Worm (Caenorhabditis elegans) whole organism, L1 larva: ENCODE results near the gene F41E6.8.

Source experiments
- C04F5.9 ChIP-seq: sonication (generic microtip); optimal IDR thresholded peaks from 2 replicates; lab custom pipeline; 2016; ENCODE audit warnings: missing genetic modification characterization, missing compliant biosample characterization
- C16A3.4 ChIP-seq: fragments of 150-350 bp; optimal IDR thresholded peaks from 2 replicates; lab custom pipeline; 2014; ENCODE audit warnings: missing biosample characterization, missing genetic modification characterization
- C34B4.2 ChIP-seq: sonication (generic microtip); optimal IDR thresholded peaks from 2 replicates; lab custom pipeline; 2017; ENCODE audit warnings: mild to moderate bottlenecking, missing genetic modification characterization, missing compliant biosample characterization
- F16B12.6 ChIP-seq: fragments of 150-350 bp; optimal IDR thresholded peaks from 2 replicates; lab custom pipeline; 2014; ENCODE audit warnings: missing biosample characterization, missing genetic modification characterization
- blmp-1 ChIP-seq: fragments of 150-350 bp; optimal IDR thresholded peaks from 2 replicates; lab custom pipeline; 2014; ENCODE audit warnings: missing biosample characterization, missing genetic modification characterization
- ceh-8 ChIP-seq: fragments of 200-800 bp; sonication (Bioruptor generic); optimal IDR thresholded peaks from 2 replicates; lab custom pipeline; 2018; ENCODE audit warnings: mild to moderate bottlenecking, missing genetic modification characterization, moderate library complexity, missing compliant biosample characterization
- ceh-88 ChIP-seq: fragments of 200-800 bp; sonication (Bioruptor generic); IDR thresholded peaks from 2 replicates; pipeline ENCODE4 v1.3.6; 2022; ENCODE audit warnings: missing genetic modification characterization, missing compliant biosample characterization
- ces-1 ChIP-seq: fragments of 150-350 bp; optimal IDR thresholded peaks from 2 replicates; lab custom pipeline; 2014; ENCODE audit warnings: missing biosample characterization, missing genetic modification reagents, missing genetic modification characterization
- dpl-1 ChIP-seq, 3 experiments: fragments of 150-350 bp in 2 of 3; sonication (generic microtip) in 1 of 3; optimal IDR thresholded peaks; 2 replicates each; lab custom pipeline; 2014 to 2017; ENCODE audit warnings: missing biosample characterization in 3 of 3, missing genetic modification characterization in 3 of 3, missing genetic modification reagents in 3 of 3
- efl-1 ChIP-seq, 4 experiments: fragments of 150-350 bp; optimal IDR thresholded peaks in 3 of 4; peaks in 1 of 4; 1 replicate in 1 of 4; 2 replicates in 3 of 4; lab custom pipeline; 2014; ENCODE audit warnings: missing biosample characterization in 2 of 4, missing genetic modification characterization in 2 of 4, missing genetic modification reagents in 2 of 4
- egl-13 ChIP-seq: sonication (generic microtip); optimal IDR thresholded peaks from 2 replicates; lab custom pipeline; 2016; ENCODE audit warnings: missing genotype, missing genetic modification reagents, missing genetic modification characterization, missing compliant biosample characterization
- egl-27 ChIP-seq, 2 experiments: fragments of 150-350 bp in 1 of 2; sonication (generic microtip); optimal IDR thresholded peaks; 3 replicates each; lab custom pipeline; 2017 to 2018; ENCODE audit warnings: missing biosample characterization in 2 of 2, missing genetic modification characterization in 2 of 2, missing genetic modification reagents in 2 of 2
- elt-2 ChIP-seq: sonication (generic microtip); optimal IDR thresholded peaks from 2 replicates; lab custom pipeline; 2016; ENCODE audit warnings: missing genetic modification characterization, mild to moderate bottlenecking, inconsistent platforms, missing compliant biosample characterization, missing genetic modification reagents
- fkh-10 ChIP-seq: sonication (generic microtip); optimal IDR thresholded peaks from 2 replicates; lab custom pipeline; 2017; ENCODE audit warnings: missing biosample characterization, missing genetic modification reagents, missing genetic modification characterization
- fkh-4 ChIP-seq: sonication (generic microtip); optimal IDR thresholded peaks from 2 replicates; lab custom pipeline; 2016; ENCODE audit warnings: missing compliant biosample characterization, missing genetic modification characterization, borderline replicate concordance
- fkh-8 ChIP-seq: sonication (generic microtip); optimal IDR thresholded peaks from 2 replicates; lab custom pipeline; 2016; ENCODE audit warnings: mild to moderate bottlenecking, missing genetic modification characterization, missing compliant biosample characterization
- fos-1 ChIP-seq: fragments of 150-350 bp; optimal IDR thresholded peaks from 2 replicates; lab custom pipeline; 2014; ENCODE audit warnings: missing biosample characterization, missing genetic modification characterization
- hpl-2 ChIP-seq: fragments of 150-350 bp; optimal IDR thresholded peaks from 2 replicates; lab custom pipeline; 2014; ENCODE audit warnings: missing biosample characterization, missing genetic modification reagents, missing genetic modification characterization
- jun-1 ChIP-seq: fragments of 150-350 bp; optimal IDR thresholded peaks from 2 replicates; lab custom pipeline; 2014; ENCODE audit warnings: missing biosample characterization, missing genetic modification reagents, missing genetic modification characterization
- lin-13 ChIP-seq: fragments of 150-350 bp; optimal IDR thresholded peaks from 2 replicates; lab custom pipeline; 2014; ENCODE audit warnings: missing biosample characterization, missing genetic modification reagents, missing genetic modification characterization
- lin-35 ChIP-seq, 2 experiments: fragments of 150-350 bp; optimal IDR thresholded peaks; 2 replicates each; lab custom pipeline; 2014; ENCODE audit warnings: missing biosample characterization in 2 of 2, missing genetic modification characterization in 2 of 2, missing genetic modification reagents in 2 of 2
- lin-39 ChIP-seq: fragments of 150-350 bp; optimal IDR thresholded peaks from 2 replicates; lab custom pipeline; 2014; ENCODE audit warnings: missing biosample characterization, missing genetic modification reagents, missing genetic modification characterization
- lir-3 ChIP-seq: sonication (generic microtip); optimal IDR thresholded peaks from 2 replicates; lab custom pipeline; 2016; ENCODE audit warnings: mild to moderate bottlenecking, missing genetic modification characterization, moderate library complexity, missing compliant biosample characterization; ENCODE audit not compliant: poor library complexity
- lsy-2 ChIP-seq, 2 experiments: fragments of 150-350 bp; optimal IDR thresholded peaks; 2 replicates each; lab custom pipeline; 2014; ENCODE audit warnings: missing biosample characterization in 2 of 2, missing genetic modification characterization in 2 of 2
- mab-9 ChIP-seq: fragments of 200-800 bp; sonication (Bioruptor generic); IDR thresholded peaks from 2 replicates; pipeline ENCODE4 v1.3.6; 2022; ENCODE audit warnings: missing genetic modification reagents, missing genetic modification characterization, missing compliant biosample characterization
- mdl-1 ChIP-seq, 2 experiments: fragments of 150-350 bp; optimal IDR thresholded peaks; 2 replicates each; lab custom pipeline; 2014 to 2017; ENCODE audit warnings: missing biosample characterization in 2 of 2, missing genetic modification characterization in 2 of 2, inconsistent platforms in 1 of 2
- nhr-11 ChIP-seq: fragments of 150-350 bp; optimal IDR thresholded peaks from 2 replicates; lab custom pipeline; 2014; ENCODE audit warnings: missing biosample characterization, missing genetic modification characterization
- nhr-19 ChIP-seq: fragments of 200-800 bp; sonication (Bioruptor generic); conservative IDR thresholded peaks from 2 replicates; pipeline ENCODE4 v1.3.6; 2022; ENCODE audit warnings: missing genetic modification characterization, missing compliant biosample characterization
- nhr-20 ChIP-seq: sonication (generic microtip); optimal IDR thresholded peaks from 2 replicates; lab custom pipeline; 2016; ENCODE audit warnings: mild to moderate bottlenecking, missing genetic modification characterization, missing compliant biosample characterization
- nhr-28 ChIP-seq: fragments of 150-350 bp; optimal IDR thresholded peaks from 2 replicates; lab custom pipeline; 2014; ENCODE audit warnings: missing biosample characterization, missing genetic modification characterization
- nhr-47 ChIP-seq: sonication (generic microtip); optimal IDR thresholded peaks from 2 replicates; lab custom pipeline; 2016; ENCODE audit warnings: mild to moderate bottlenecking, missing genetic modification characterization, moderate library complexity, missing compliant biosample characterization
- nhr-71 ChIP-seq: sonication (generic microtip); optimal IDR thresholded peaks from 2 replicates; lab custom pipeline; 2016; ENCODE audit warnings: mild to moderate bottlenecking, missing genetic modification characterization, moderate library complexity, missing compliant biosample characterization
- nhr-84 ChIP-seq: sonication (generic microtip); optimal IDR thresholded peaks from 2 replicates; lab custom pipeline; 2017; ENCODE audit warnings: missing biosample characterization, missing genetic modification characterization
- nhr-85 ChIP-seq: sonication (generic microtip); peaks from one replicate; lab custom pipeline; 2016; ENCODE audit warnings: missing genetic modification characterization, inconsistent platforms, missing compliant biosample characterization
- nhr-90 ChIP-seq: sonication (generic microtip); optimal IDR thresholded peaks from 2 replicates; lab custom pipeline; 2016; ENCODE audit warnings: mild to moderate bottlenecking, missing genetic modification characterization, missing compliant biosample characterization; ENCODE audit not compliant: poor library complexity
- rnt-1 ChIP-seq: sonication (generic microtip); optimal IDR thresholded peaks from 2 replicates; lab custom pipeline; 2016; ENCODE audit warnings: mild to moderate bottlenecking, missing genetic modification characterization, moderate library complexity, missing compliant biosample characterization
- skn-1 ChIP-seq: fragments of 150-350 bp; optimal IDR thresholded peaks from 2 replicates; lab custom pipeline; 2014; ENCODE audit warnings: missing biosample characterization, missing genetic modification characterization
- snpc-4 ChIP-seq: fragments of 150-350 bp; optimal IDR thresholded peaks from 2 replicates; lab custom pipeline; 2014; ENCODE audit warnings: missing biosample characterization, missing genetic modification characterization
- snu-23 ChIP-seq: sonication (generic microtip); optimal IDR thresholded peaks from 2 replicates; lab custom pipeline; 2016; ENCODE audit warnings: missing genetic modification characterization, missing compliant biosample characterization
- sox-4 ChIP-seq: sonication (generic microtip); optimal IDR thresholded peaks from 2 replicates; lab custom pipeline; 2016; ENCODE audit warnings: missing genetic modification characterization, missing compliant biosample characterization
- sup-37 ChIP-seq: fragments of 200-800 bp; sonication (Bioruptor generic); optimal IDR thresholded peaks from 2 replicates; lab custom pipeline; 2018; ENCODE audit warnings: mild to moderate bottlenecking, missing genetic modification characterization, missing compliant biosample characterization
- swsn-7 ChIP-seq: sonication (generic microtip); optimal IDR thresholded peaks from 2 replicates; lab custom pipeline; 2016; ENCODE audit warnings: missing genetic modification characterization, missing compliant biosample characterization
- tbx-2 ChIP-seq: sonication (generic microtip); optimal IDR thresholded peaks from 2 replicates; lab custom pipeline; 2016; ENCODE audit warnings: missing genetic modification characterization, missing compliant biosample characterization
- tlp-1 ChIP-seq: fragments of 150-350 bp; optimal IDR thresholded peaks from 2 replicates; lab custom pipeline; 2014; ENCODE audit warnings: missing biosample characterization, missing genetic modification characterization
- unc-130 ChIP-seq: fragments of 150-350 bp; optimal IDR thresholded peaks from 2 replicates; lab custom pipeline; 2017; ENCODE audit warnings: missing biosample characterization, missing genetic modification characterization, inconsistent platforms
- unc-30 ChIP-seq: sonication (generic microtip); optimal IDR thresholded peaks from 2 replicates; lab custom pipeline; 2017; ENCODE audit warnings: missing biosample characterization, missing genetic modification characterization
- unc-62 ChIP-seq: fragments of 150-350 bp; optimal IDR thresholded peaks from 2 replicates; lab custom pipeline; 2014; ENCODE audit warnings: missing biosample characterization, missing genetic modification reagents, missing genetic modification characterization
- unc-98 ChIP-seq: fragments of 200-800 bp; sonication (Bioruptor generic); IDR thresholded peaks from 2 replicates; pipeline ENCODE4 v1.3.6; 2022; ENCODE audit warnings: missing genetic modification characterization, missing compliant biosample characterization
- vab-15 ChIP-seq: sonication (generic microtip); optimal IDR thresholded peaks from 2 replicates; lab custom pipeline; 2017; ENCODE audit warnings: missing genotype, mild to moderate bottlenecking, missing genetic modification characterization, missing compliant biosample characterization
- zag-1 ChIP-seq: fragments of 150-350 bp; optimal IDR thresholded peaks from 2 replicates; lab custom pipeline; 2014; ENCODE audit warnings: missing biosample characterization, missing genetic modification characterization
- zip-4 ChIP-seq: fragments of 200-800 bp; sonication (Bioruptor generic); optimal IDR thresholded peaks from 2 replicates; lab custom pipeline; 2018; ENCODE audit warnings: mild to moderate bottlenecking, missing genetic modification characterization, moderate library complexity, missing compliant biosample characterization
- ztf-11 ChIP-seq, 2 experiments: sonication (generic microtip); optimal IDR thresholded peaks; 2 replicates each; lab custom pipeline; 2016 to 2017; ENCODE audit warnings: missing genetic modification characterization in 2 of 2, missing biosample characterization in 1 of 2, missing compliant biosample characterization in 1 of 2
- ztf-4 ChIP-seq: fragments of 150-350 bp; optimal IDR thresholded peaks from 2 replicates; lab custom pipeline; 2014; ENCODE audit warnings: missing biosample characterization, missing genetic modification characterization

The F41E6.8 gene

DNA sequence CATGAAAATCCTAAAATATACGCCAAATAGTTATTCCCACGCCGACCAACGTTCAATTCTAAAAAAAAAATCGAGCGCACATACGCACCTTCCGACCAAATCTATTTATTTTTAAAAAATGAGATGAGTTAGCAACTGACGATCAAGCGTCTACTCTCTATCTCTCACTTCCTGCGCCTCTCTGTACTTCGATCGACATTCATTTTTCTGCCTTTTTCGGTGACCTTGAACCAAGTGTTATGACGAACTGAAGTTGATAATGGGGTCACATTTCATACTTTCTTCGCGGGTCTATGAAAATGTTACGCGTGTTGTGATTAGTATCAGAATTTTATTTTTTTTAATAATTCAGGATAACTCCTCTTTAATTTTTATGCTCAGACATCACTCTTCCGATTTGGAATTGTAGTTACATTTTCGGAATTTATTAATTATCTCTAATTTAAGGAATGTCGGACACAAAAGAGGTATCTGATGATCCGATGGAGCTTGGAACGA, 6.1 kb upstream of the F41E6.8 start, which contains the start of gene smk-1:
TSS of gene smk-1 (plus strand) at position 448 of the 498 bp plus-strand sequence.
- peak; percentile 38 for TF ChIP-seq snu-23 (GFP tag; lab: Kevin White, UChicago)
- no peak for TF ChIP-seq unc-30 (tag; lab: Kevin White, UChicago)
- no peak for TF ChIP-seq zip-4 (GFP tag; lab: Kevin White, UChicago)
- TF ChIP-seq unc-98 (GFP tag; lab: Robert Waterston, UW) = no peak
- no peak for TF ChIP-seq hpl-2 (GFP tag; lab: Kevin White, UChicago)
- peak; percentile 4 for TF ChIP-seq nhr-47 (tag; lab: Kevin White, UChicago)
- no peak for TF ChIP-seq nhr-11
- TF ChIP-seq ztf-11 (tag; optimal IDR thresholded peaks at IDR 0.05; lab: Kevin White, UChicago) = no peak
- no peak for TF ChIP-seq elt-2 (tag; lab: Kevin White, UChicago)
- TF ChIP-seq dpl-1 (GFP tag; optimal IDR thresholded peaks at IDR 0.05; lab: Kevin White, UChicago) = no peak
- TF ChIP-seq lin-39 = no peak
- TF ChIP-seq lin-35 (GFP tag; optimal IDR thresholded peaks at IDR 0.05; lab: Kevin White, UChicago) = peak in 1 of 2 experiments; percentile 16
- no peak for TF ChIP-seq C34B4.2 (tag; lab: Kevin White, UChicago)
- TF ChIP-seq egl-13 (tag; lab: Kevin White, UChicago) = no peak
- TF ChIP-seq ceh-8 (GFP tag; lab: Kevin White, UChicago) = no peak
- TF ChIP-seq ces-1 (GFP tag; lab: Kevin White, UChicago) = no peak
- TF ChIP-seq jun-1 (tag; lab: Kevin White, UChicago) = no peak
- peak; percentile 45 for TF ChIP-seq nhr-71
- TF ChIP-seq lin-13 (GFP tag; lab: Kevin White, UChicago) = no peak
- TF ChIP-seq F16B12.6 (tag; lab: Kevin White, UChicago) = no peak
- no peak for TF ChIP-seq egl-27 (tag; optimal IDR thresholded peaks at IDR 0.05; lab: Kevin White, UChicago)
- no peak for TF ChIP-seq mab-9 (GFP tag; lab: Robert Waterston, UW)
- TF ChIP-seq vab-15 (tag; lab: Kevin White, UChicago) = no peak
- no peak for TF ChIP-seq nhr-28 (tag; lab: Kevin White, UChicago)
- TF ChIP-seq fkh-10 (GFP tag; lab: Kevin White, UChicago) = no peak
- no peak for TF ChIP-seq zag-1 (tag; lab: Kevin White, UChicago)
- peak; percentile 3 for TF ChIP-seq swsn-7
- TF ChIP-seq fos-1 (tag; lab: Kevin White, UChicago) = no peak
- peak; percentile 85 for TF ChIP-seq blmp-1 (tag; lab: Kevin White, UChicago)
- peak in 1 of 2 experiments; percentile 18 for TF ChIP-seq lsy-2 (tag; optimal IDR thresholded peaks at IDR 0.05; lab: Kevin White, UChicago)
- peak; percentile 16 for TF ChIP-seq skn-1 (tag; lab: Kevin White, UChicago)
- TF ChIP-seq C04F5.9 (tag; lab: Kevin White, UChicago) = no peak
- TF ChIP-seq C16A3.4 = no peak
- no peak for TF ChIP-seq fkh-4
- TF ChIP-seq ztf-4 (tag; lab: Kevin White, UChicago) = no peak
- TF ChIP-seq unc-130 (tag; lab: Kevin White, UChicago) = no peak
- TF ChIP-seq mdl-1 (tag; optimal IDR thresholded peaks at IDR 0.05; lab: Kevin White, UChicago) = peak in 1 of 2 experiments; percentile 11
- no peak for TF ChIP-seq snpc-4 (tag; lab: Kevin White, UChicago)
- no peak for TF ChIP-seq tbx-2 (tag; lab: Kevin White, UChicago)
- TF ChIP-seq sup-37 = no peak
- TF ChIP-seq lir-3 (tag; lab: Kevin White, UChicago) = no peak
- TF ChIP-seq ceh-88 (GFP tag; lab: Robert Waterston, UW) = no peak
- TF ChIP-seq nhr-19 = 0 out of 2 replicates have a peak, but pooled peaks have one; percentile 3
- TF ChIP-seq nhr-90 (tag; lab: Kevin White, UChicago) = peak; percentile 23
- TF ChIP-seq tlp-1 (tag; lab: Kevin White, UChicago) = no peak
- no peak for TF ChIP-seq unc-62 (GFP tag; lab: Kevin White, UChicago)
- TF ChIP-seq fkh-8 (tag; lab: Kevin White, UChicago) = no peak
- TF ChIP-seq efl-1 (optimal IDR thresholded peaks at IDR 0.05; lab: Kevin White, UChicago) = no peak
- no peak for TF ChIP-seq efl-1 (GFP tag; optimal IDR thresholded peaks at IDR 0.05 in 1 of 2; lab: Kevin White, UChicago)
- TF ChIP-seq nhr-20 (tag; lab: Kevin White, UChicago) = peak; percentile 42
- peak; percentile 77 for TF ChIP-seq nhr-85 (tag; lab: Kevin White, UChicago)
- no peak for TF ChIP-seq sox-4 (tag; lab: Kevin White, UChicago)
- TF ChIP-seq nhr-84 (tag; lab: Kevin White, UChicago) = no peak
- TF ChIP-seq rnt-1 = no peak
